Worm (Caenorhabditis elegans) whole organism, L4 larva: ENCODE measurements around the gene R09A1.3.

Source experiments
- F26F4.8 ChIP-seq: fragments of 200-800 bp; sonication (Bioruptor generic); conservative IDR thresholded peaks from 2 replicates; pipeline ENCODE4 v1.3.6; 2022; ENCODE audit warnings: missing genetic modification characterization, missing compliant biosample characterization
- F37D6.2 ChIP-seq: sonication (generic microtip); optimal IDR thresholded peaks from 2 replicates; lab custom pipeline; 2016; ENCODE audit warnings: mild to moderate bottlenecking, missing genetic modification characterization, missing compliant biosample characterization
- T26A8.4 ChIP-seq: fragments of 200-800 bp; sonication (Bioruptor generic); IDR thresholded peaks from 2 replicates; pipeline ENCODE4 v1.3.6; 2022; ENCODE audit warnings: missing genetic modification characterization, missing compliant biosample characterization
- Y5F2A.4 ChIP-seq: fragments of 200-800 bp; sonication (Bioruptor generic); optimal IDR thresholded peaks from 2 replicates; lab custom pipeline; 2018; ENCODE audit warnings: mild to moderate bottlenecking, missing genetic modification characterization, missing compliant biosample characterization
- Y75B8A.6 ChIP-seq: fragments of 200-800 bp; sonication (Bioruptor generic); IDR thresholded peaks from 2 replicates; pipeline ENCODE4 v1.3.6; 2022; ENCODE audit warnings: missing genetic modification reagents, missing genetic modification characterization, missing compliant biosample characterization
- aha-1 ChIP-seq: fragments of 150-350 bp; peaks from one replicate; lab custom pipeline; 2014; ENCODE audit warnings: missing biosample characterization, missing genetic modification characterization
- arid-1 ChIP-seq: fragments of 200-800 bp; sonication (Bioruptor generic); conservative IDR thresholded peaks from 2 replicates; pipeline ENCODE4 v1.3.6; 2022; ENCODE audit warnings: missing genetic modification reagents, missing genetic modification characterization, missing compliant biosample characterization
- ceh-28 ChIP-seq: fragments of 150-350 bp; optimal IDR thresholded peaks from 2 replicates; lab custom pipeline; 2014; ENCODE audit warnings: missing biosample characterization, missing genetic modification reagents, missing genetic modification characterization
- ceh-44 ChIP-seq: fragments of 200-800 bp; sonication (Bioruptor generic); IDR thresholded peaks from 2 replicates; pipeline ENCODE4 v1.3.6; 2022; ENCODE audit warnings: missing genetic modification reagents, missing genetic modification characterization, missing compliant biosample characterization
- ctbp-1 ChIP-seq: fragments of 200-800 bp; sonication (Bioruptor generic); IDR thresholded peaks from 2 replicates; pipeline ENCODE4 v1.3.6; 2022; ENCODE audit warnings: missing genetic modification reagents, missing genetic modification characterization, missing compliant biosample characterization
- daf-16 ChIP-seq, 3 experiments: sonication (generic microtip); optimal IDR thresholded peaks; 2 replicates each; lab custom pipeline; 2016 to 2017; ENCODE audit warnings: missing genetic modification characterization in 3 of 3, missing genetic modification reagents in 3 of 3, mild to moderate bottlenecking in 2 of 3, missing compliant biosample characterization in 2 of 3, missing biosample characterization in 1 of 3, moderate library complexity in 1 of 3
- dpl-1 ChIP-seq: fragments of 150-350 bp; optimal IDR thresholded peaks from 2 replicates; lab custom pipeline; 2014; ENCODE audit warnings: missing biosample characterization, missing genetic modification reagents, missing genetic modification characterization
- dve-1 ChIP-seq: sonication (generic microtip); optimal IDR thresholded peaks from 2 replicates; lab custom pipeline; 2017; ENCODE audit warnings: antibody characterized with exemption, mild to moderate bottlenecking, missing genetic modification characterization, missing compliant biosample characterization; ENCODE audit not compliant: insufficient read depth
- egl-27 ChIP-seq: sonication (generic microtip); optimal IDR thresholded peaks from 3 replicates; lab custom pipeline; 2017; ENCODE audit warnings: missing biosample characterization, missing genetic modification reagents, missing genetic modification characterization
- hif-1 ChIP-seq, 2 experiments: sonication (generic microtip); optimal IDR thresholded peaks; 2 replicates each; lab custom pipeline; 2016 to 2017; ENCODE audit warnings: missing compliant biosample characterization in 2 of 2, missing genetic modification characterization in 2 of 2, missing genetic modification reagents in 2 of 2, missing genotype in 2 of 2, mild to moderate bottlenecking in 1 of 2
- hlh-11 ChIP-seq: fragments of 200-800 bp; sonication (Bioruptor generic); optimal IDR thresholded peaks from 2 replicates; lab custom pipeline; 2018; ENCODE audit warnings: mild to moderate bottlenecking, missing genetic modification characterization, missing compliant biosample characterization
- hlh-30 ChIP-seq: sonication (generic microtip); optimal IDR thresholded peaks from 2 replicates; lab custom pipeline; 2017; ENCODE audit warnings: antibody characterized with exemption, mild to moderate bottlenecking, missing genetic modification characterization, missing compliant biosample characterization; ENCODE audit not compliant: insufficient read depth
- hmg-1.1 ChIP-seq: fragments of 200-800 bp; sonication (Bioruptor generic); IDR thresholded peaks from 2 replicates; pipeline ENCODE4 v1.3.6; 2022; ENCODE audit warnings: missing genetic modification reagents, missing genetic modification characterization, missing compliant biosample characterization
- lin-38 ChIP-seq: fragments of 200-800 bp; sonication (Bioruptor generic); IDR thresholded peaks from 2 replicates; pipeline ENCODE4 v1.3.6; 2022; ENCODE audit warnings: missing genetic modification reagents, missing genetic modification characterization, missing compliant biosample characterization
- lsy-2 ChIP-seq, 2 experiments: fragments of 150-350 bp in 1 of 2; sonication (generic microtip) in 1 of 2; optimal IDR thresholded peaks; 2 replicates each; lab custom pipeline; 2014 to 2017; ENCODE audit warnings: missing biosample characterization in 2 of 2, missing genetic modification characterization in 2 of 2
- mdl-1 ChIP-seq, 2 experiments: fragments of 150-350 bp in 1 of 2; sonication (generic microtip) in 1 of 2; optimal IDR thresholded peaks; 2 replicates each; lab custom pipeline; 2014 to 2017; ENCODE audit warnings: missing biosample characterization in 2 of 2, missing genetic modification characterization in 2 of 2
- mep-1 ChIP-seq: fragments of 150-350 bp; sonication (generic microtip); optimal IDR thresholded peaks from 3 replicates; lab custom pipeline; 2014; ENCODE audit warnings: missing biosample characterization, missing genetic modification characterization
- mes-2 ChIP-seq: sonication (generic microtip); optimal IDR thresholded peaks from 2 replicates; lab custom pipeline; 2016; ENCODE audit warnings: missing genotype, mild to moderate bottlenecking, missing genetic modification characterization, missing compliant biosample characterization; ENCODE audit not compliant: poor library complexity, severe bottlenecking
- nhr-102 ChIP-seq: sonication (generic microtip); optimal IDR thresholded peaks from 2 replicates; lab custom pipeline; 2016; ENCODE audit warnings: mild to moderate bottlenecking, missing genetic modification characterization, moderate library complexity, missing compliant biosample characterization
- nhr-28 ChIP-seq: fragments of 150-350 bp; optimal IDR thresholded peaks from 2 replicates; lab custom pipeline; 2014; ENCODE audit warnings: missing biosample characterization, missing genetic modification characterization
- nhr-48 ChIP-seq: sonication (generic microtip); optimal IDR thresholded peaks from 2 replicates; lab custom pipeline; 2016; ENCODE audit warnings: mild to moderate bottlenecking, missing genetic modification characterization, missing compliant biosample characterization
- pqm-1 ChIP-seq: sonication (generic microtip); optimal IDR thresholded peaks from 2 replicates; lab custom pipeline; 2017; ENCODE audit warnings: missing biosample characterization, missing genetic modification characterization
- rbr-2 ChIP-seq: sonication (generic microtip); optimal IDR thresholded peaks from 2 replicates; lab custom pipeline; 2016; ENCODE audit warnings: missing genotype, missing genetic modification characterization, missing compliant biosample characterization
- saeg-2 ChIP-seq: fragments of 200-800 bp; sonication (Bioruptor generic); IDR thresholded peaks from 2 replicates; pipeline ENCODE4 v1.3.6; 2022; ENCODE audit warnings: missing genetic modification reagents, missing genetic modification characterization, missing compliant biosample characterization
- spr-1 ChIP-seq: sonication (generic microtip); optimal IDR thresholded peaks from 2 replicates; lab custom pipeline; 2016; ENCODE audit warnings: mild to moderate bottlenecking, missing genetic modification characterization, missing compliant biosample characterization
- unc-62 ChIP-seq, 3 experiments: fragments of 150-350 bp in 1 of 3; sonication (generic microtip); optimal IDR thresholded peaks in 2 of 3; peaks in 1 of 3; 1 replicate in 1 of 3; 2 replicates in 2 of 3; lab custom pipeline; 2014 to 2017; ENCODE audit warnings: missing biosample characterization in 3 of 3, missing genetic modification characterization in 3 of 3, missing genetic modification reagents in 3 of 3, missing genotype in 1 of 3
- vab-7 ChIP-seq: fragments of 200-800 bp; sonication (Bioruptor generic); IDR thresholded peaks from 2 replicates; pipeline ENCODE4 v1.3.6; 2022; ENCODE audit warnings: missing genetic modification reagents, missing genetic modification characterization, missing compliant biosample characterization
- zag-1 ChIP-seq: fragments of 150-350 bp; optimal IDR thresholded peaks from 2 replicates; lab custom pipeline; 2014; ENCODE audit warnings: missing biosample characterization, missing genetic modification characterization
- zfp-2 ChIP-seq: sonication (generic microtip); optimal IDR thresholded peaks from 2 replicates; lab custom pipeline; 2016; ENCODE audit warnings: mild to moderate bottlenecking, missing genetic modification characterization, missing compliant biosample characterization

R09A1.3 gene

ce11 chrV:976498-977063 lies 50.3 kb downstream of the R09A1.3 start:
- peak; percentile 74 for TF ChIP-seq aha-1
- peak; percentile 58 for TF ChIP-seq nhr-28 (tag; lab: Kevin White, UChicago)
- no peak for TF ChIP-seq saeg-2 (GFP tag; lab: Robert Waterston, UW)
- no peak for TF ChIP-seq egl-27 (tag; lab: Kevin White, UChicago)
- no peak for TF ChIP-seq Y5F2A.4 (GFP tag; lab: Kevin White, UChicago)
- no peak for TF ChIP-seq F26F4.8 (GFP tag; lab: Robert Waterston, UW)
- TF ChIP-seq pqm-1 (tag; lab: Kevin White, UChicago): peak; percentile 65
- TF ChIP-seq daf-16 (GFP tag; optimal IDR thresholded peaks at IDR 0.05; lab: Kevin White, UChicago): no peak
- TF ChIP-seq daf-16 (tag; optimal IDR thresholded peaks at IDR 0.05; lab: Kevin White, UChicago): peak; percentile 10
- no peak for TF ChIP-seq dve-1 (tag; lab: Kevin White, UChicago)
- TF ChIP-seq rbr-2 (tag; lab: Kevin White, UChicago): no peak
- TF ChIP-seq Y75B8A.6: no peak
- TF ChIP-seq ceh-28: no peak

DNA sequence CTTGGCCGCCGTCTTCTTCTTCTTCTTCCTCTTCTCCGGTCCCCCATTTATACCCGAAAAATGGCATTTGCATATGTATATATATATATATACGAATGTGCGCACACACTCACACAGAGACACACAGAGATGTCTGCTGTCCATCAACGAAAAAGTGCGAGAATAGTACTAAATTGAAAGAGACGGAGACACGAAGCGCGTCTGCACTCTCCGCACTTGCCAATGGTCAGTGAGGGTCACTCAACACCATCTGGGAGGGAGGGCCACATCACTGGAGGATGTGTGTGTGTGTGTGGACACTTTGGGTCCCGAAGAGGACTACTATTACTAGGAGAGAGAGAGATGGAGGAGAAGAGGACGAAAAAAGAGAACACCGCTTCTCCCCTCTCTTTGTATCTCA lies 51.7 kb downstream of the R09A1.3 start:
- TF ChIP-seq lsy-2 (tag; optimal IDR thresholded peaks at IDR 0.05; lab: Kevin White, UChicago): peak; percentile 34 to 50
- 0 out of 2 replicates have a peak, but pooled peaks have one; percentile 35 for TF ChIP-seq ctbp-1 (GFP tag; lab: Robert Waterston, UW)
- peak in 1 of 2 experiments; percentile 40 for TF ChIP-seq hif-1 (tag; optimal IDR thresholded peaks at IDR 0.05; lab: Kevin White, UChicago)
- TF ChIP-seq dve-1 (tag; lab: Kevin White, UChicago): peak; percentile 53
- peak; percentile 71 for TF ChIP-seq hmg-1.1 (GFP tag; lab: Robert Waterston, UW)
- peak in 1 of 2 experiments; percentile 55 for TF ChIP-seq mdl-1 (tag; optimal IDR thresholded peaks at IDR 0.05; lab: Kevin White, UChicago)
- no peak for TF ChIP-seq saeg-2 (GFP tag; lab: Robert Waterston, UW)
- TF ChIP-seq nhr-28 (tag; lab: Kevin White, UChicago): peak; percentile 30
- TF ChIP-seq zfp-2: no peak
- no peak for TF ChIP-seq zag-1 (tag; lab: Kevin White, UChicago)
- TF ChIP-seq daf-16 (GFP tag; optimal IDR thresholded peaks at IDR 0.05; lab: Kevin White, UChicago): no peak
- peak; percentile 38 for TF ChIP-seq daf-16 (tag; optimal IDR thresholded peaks at IDR 0.05; lab: Kevin White, UChicago)
- TF ChIP-seq spr-1 (tag; lab: Kevin White, UChicago): peak; percentile 1
- no peak for TF ChIP-seq T26A8.4 (GFP tag; lab: Robert Waterston, UW)
- peak; percentile 9 for TF ChIP-seq mes-2 (tag; lab: Kevin White, UChicago)
- TF ChIP-seq hlh-30 (tag; lab: Kevin White, UChicago): peak; percentile 44
- TF ChIP-seq rbr-2 (tag; lab: Kevin White, UChicago): peak; percentile 47
- TF ChIP-seq vab-7 (GFP tag; lab: Robert Waterston, UW): no peak
- TF ChIP-seq nhr-102: no peak
- TF ChIP-seq mep-1 (tag; lab: Kevin White, UChicago): peak; percentile 78
- peak; percentile 75 for TF ChIP-seq hlh-11 (tag; lab: Kevin White, UChicago)
- TF ChIP-seq arid-1 (GFP tag; lab: Robert Waterston, UW): 0 out of 2 replicates have a peak, but pooled peaks have one; percentile 28
- no peak for TF ChIP-seq nhr-48 (tag; lab: Kevin White, UChicago)
- peak; percentile 44 for TF ChIP-seq dpl-1 (GFP tag; lab: Kevin White, UChicago)
- peak; percentile 35 for TF ChIP-seq F37D6.2 (tag; lab: Kevin White, UChicago)
- TF ChIP-seq lin-38 (GFP tag; lab: Robert Waterston, UW): 0 out of 2 replicates have a peak, but pooled peaks have one; percentile 8
- no peak for TF ChIP-seq ceh-44 (GFP tag; lab: Robert Waterston, UW)
- TF ChIP-seq unc-62 (GFP tag; optimal IDR thresholded peaks at IDR 0.05 in 1 of 2; lab: Kevin White, UChicago): peak in 1 of 2 experiments; percentile 99
- no peak for TF ChIP-seq unc-62 (tag; optimal IDR thresholded peaks at IDR 0.05; lab: Kevin White, UChicago)
